Worm (Caenorhabditis elegans) whole organism, L3 larva: Measurements from ENCODE around the gene egl-43.

Experiments
- elt-1 ChIP-seq: fragments of 150-350 bp; optimal IDR thresholded peaks from 2 replicates; lab custom pipeline; 2014; ENCODE audit warnings: missing biosample characterization, missing genetic modification characterization
- nhr-237 ChIP-seq: fragments of 150-350 bp; optimal IDR thresholded peaks from 2 replicates; lab custom pipeline; 2014; ENCODE audit warnings: missing biosample characterization, missing genetic modification characterization
- nhr-25 ChIP-seq: sonication (generic microtip); optimal IDR thresholded peaks from 2 replicates; lab custom pipeline; 2017; ENCODE audit warnings: missing biosample characterization, missing genetic modification characterization
- snpc-4 ChIP-seq: fragments of 150-350 bp; optimal IDR thresholded peaks from 2 replicates; lab custom pipeline; 2014; ENCODE audit warnings: missing biosample characterization, missing genetic modification characterization

DNA sequence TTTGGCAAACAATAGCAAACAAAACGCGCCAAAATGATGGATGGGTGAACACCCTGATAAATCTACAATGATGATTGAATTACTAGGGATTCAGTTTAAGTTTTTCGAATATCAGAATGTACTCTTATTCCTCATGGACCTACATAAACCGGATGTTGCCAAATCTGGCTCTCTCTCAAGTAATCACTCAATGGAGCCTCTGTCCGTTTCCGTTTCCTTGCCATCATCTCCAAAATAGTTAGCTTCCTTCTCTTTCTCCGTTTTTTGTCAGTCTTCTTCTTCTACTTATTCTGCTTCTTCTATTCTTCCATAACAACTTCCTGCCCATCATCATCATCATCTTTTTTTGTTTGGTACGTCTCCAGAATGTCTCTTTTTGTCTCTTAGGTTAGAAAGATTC lies 10.3 kb downstream of the egl-43 start:
- TF ChIP-seq nhr-25 (tag; lab: Kevin White, UChicago): no peak
- no peak for TF ChIP-seq nhr-237 (tag; lab: Kevin White, UChicago)
- no peak for TF ChIP-seq elt-1 (tag; lab: Kevin White, UChicago)
- no peak for TF ChIP-seq snpc-4 (tag; lab: Kevin White, UChicago)
